Worm (Caenorhabditis elegans) whole organism, L3 larva: Measurements from ENCODE around the gene dcaf-13.

Experiments used
- R02D3.7 ChIP-seq: fragments of 150-350 bp; optimal IDR thresholded peaks from 2 replicates; lab custom pipeline; 2014; ENCODE audit warnings: missing biosample characterization, missing genetic modification characterization
- aly-2 ChIP-seq: fragments of 150-350 bp; optimal IDR thresholded peaks from 2 replicates; lab custom pipeline; 2014; ENCODE audit warnings: missing biosample characterization, missing genetic modification characterization
- ama-1 ChIP-seq: fragments of 150-350 bp; optimal IDR thresholded peaks from 2 replicates; lab custom pipeline; 2018
- egl-27 ChIP-seq: sonication (generic microtip); optimal IDR thresholded peaks from 4 replicates; lab custom pipeline; 2017; ENCODE audit warnings: missing biosample characterization, missing genetic modification reagents, missing genetic modification characterization
- jun-1 ChIP-seq: fragments of 150-350 bp; optimal IDR thresholded peaks from 2 replicates; lab custom pipeline; 2014; ENCODE audit warnings: missing biosample characterization, missing genetic modification reagents, missing genetic modification characterization
- nhr-11 ChIP-seq: fragments of 150-350 bp; optimal IDR thresholded peaks from 2 replicates; lab custom pipeline; 2014; ENCODE audit warnings: missing biosample characterization, missing genetic modification characterization
- nhr-28 ChIP-seq: fragments of 150-350 bp; optimal IDR thresholded peaks from 2 replicates; lab custom pipeline; 2014; ENCODE audit warnings: missing biosample characterization, missing genetic modification characterization
- pha-4 ChIP-seq: fragments of 150-350 bp; optimal IDR thresholded peaks from 2 replicates; lab custom pipeline; 2014; ENCODE audit warnings: missing biosample characterization, missing genetic modification reagents, missing genetic modification characterization
- pqm-1 ChIP-seq: fragments of 150-350 bp; optimal IDR thresholded peaks from 2 replicates; lab custom pipeline; 2017; ENCODE audit warnings: missing biosample characterization, missing genetic modification characterization, inconsistent platforms
- snpc-4 ChIP-seq: fragments of 150-350 bp; optimal IDR thresholded peaks from 2 replicates; lab custom pipeline; 2014; ENCODE audit warnings: missing biosample characterization, missing genetic modification characterization
- unc-39 ChIP-seq: sonication (generic microtip); optimal IDR thresholded peaks from 4 replicates; lab custom pipeline; 2017; ENCODE audit warnings: missing biosample characterization, missing genetic modification characterization

- no peak for TF ChIP-seq unc-39 (tag; lab: Kevin White, UChicago)
- TF ChIP-seq nhr-28 = no peak
- TF ChIP-seq snpc-4 (tag; lab: Kevin White, UChicago) = no peak
- no peak for TF ChIP-seq nhr-11 (tag; lab: Kevin White, UChicago)
- TF ChIP-seq jun-1 (tag; lab: Kevin White, UChicago) = no peak
- TF ChIP-seq pqm-1 (tag; lab: Kevin White, UChicago) = peak; percentile 52
- no peak for TF ChIP-seq ama-1 (lab: Kevin White, UChicago)
- no peak for TF ChIP-seq aly-2
- no peak for TF ChIP-seq egl-27 (tag; lab: Kevin White, UChicago)
- no peak for TF ChIP-seq R02D3.7 (tag; lab: Kevin White, UChicago)
- peak; percentile 31 for TF ChIP-seq pha-4 (tag; lab: Kevin White, UChicago)
These were observed 44.3 kb upstream of the dcaf-13 start for ce11 chrII:4468897-4469459.
